Worm (Caenorhabditis elegans) whole organism, L1 larva: ENCODE measurements around the gene pid-1.
A peak's percentile ranks its signal among the peaks of the same experiment; 100 is the strongest.

Experiments
- C16A3.4 ChIP-seq: fragments of 150-350 bp; optimal IDR thresholded peaks from 2 replicates; lab custom pipeline; 2014; ENCODE audit warnings: missing biosample characterization, missing genetic modification characterization
- F16B12.6 ChIP-seq: fragments of 150-350 bp; optimal IDR thresholded peaks from 2 replicates; lab custom pipeline; 2014; ENCODE audit warnings: missing biosample characterization, missing genetic modification characterization
- dsc-1 ChIP-seq: sonication (generic microtip); optimal IDR thresholded peaks from 2 replicates; lab custom pipeline; 2016; ENCODE audit warnings: mild to moderate bottlenecking, missing genetic modification characterization, missing compliant biosample characterization
- efl-1 ChIP-seq, 4 experiments: fragments of 150-350 bp; optimal IDR thresholded peaks in 3 of 4; peaks in 1 of 4; 1 replicate in 1 of 4; 2 replicates in 3 of 4; lab custom pipeline; 2014; ENCODE audit warnings: missing biosample characterization in 2 of 4, missing genetic modification characterization in 2 of 4, missing genetic modification reagents in 2 of 4
- efl-3 ChIP-seq: fragments of 200-800 bp; sonication (Bioruptor generic); optimal IDR thresholded peaks from 2 replicates; lab custom pipeline; 2018; ENCODE audit warnings: mild to moderate bottlenecking, missing genetic modification characterization, missing compliant biosample characterization
- elt-2 ChIP-seq: sonication (generic microtip); optimal IDR thresholded peaks from 2 replicates; lab custom pipeline; 2016; ENCODE audit warnings: missing genetic modification characterization, mild to moderate bottlenecking, inconsistent platforms, missing compliant biosample characterization, missing genetic modification reagents
- grh-1 ChIP-seq: fragments of 200-800 bp; sonication (Bioruptor generic); IDR thresholded peaks from 2 replicates; pipeline ENCODE4 v1.3.6; 2022; ENCODE audit warnings: missing genetic modification reagents, missing genetic modification characterization, missing compliant biosample characterization
- irx-1 ChIP-seq: sonication (generic microtip); optimal IDR thresholded peaks from 2 replicates; lab custom pipeline; 2016; ENCODE audit warnings: missing genetic modification characterization, missing compliant biosample characterization
- lin-14 ChIP-seq: fragments of 200-800 bp; sonication (Bioruptor generic); optimal IDR thresholded peaks from 2 replicates; lab custom pipeline; 2018; ENCODE audit warnings: mild to moderate bottlenecking, missing genetic modification characterization, moderate library complexity, missing compliant biosample characterization
- lin-15B ChIP-seq: fragments of 150-350 bp; sonication (generic microtip); optimal IDR thresholded peaks from 3 replicates; lab custom pipeline; 2014; ENCODE audit warnings: missing biosample characterization, missing genetic modification characterization
- lsy-2 ChIP-seq, 2 experiments: fragments of 150-350 bp; optimal IDR thresholded peaks; 2 replicates each; lab custom pipeline; 2014; ENCODE audit warnings: missing biosample characterization in 2 of 2, missing genetic modification characterization in 2 of 2
- mdl-1 ChIP-seq, 2 experiments: fragments of 150-350 bp; optimal IDR thresholded peaks; 2 replicates each; lab custom pipeline; 2014 to 2017; ENCODE audit warnings: missing biosample characterization in 2 of 2, missing genetic modification characterization in 2 of 2, inconsistent platforms in 1 of 2
- nhr-19 ChIP-seq: fragments of 200-800 bp; sonication (Bioruptor generic); conservative IDR thresholded peaks from 2 replicates; pipeline ENCODE4 v1.3.6; 2022; ENCODE audit warnings: missing genetic modification characterization, missing compliant biosample characterization
- nhr-28 ChIP-seq: fragments of 150-350 bp; optimal IDR thresholded peaks from 2 replicates; lab custom pipeline; 2014; ENCODE audit warnings: missing biosample characterization, missing genetic modification characterization
- nhr-71 ChIP-seq: sonication (generic microtip); optimal IDR thresholded peaks from 2 replicates; lab custom pipeline; 2016; ENCODE audit warnings: mild to moderate bottlenecking, missing genetic modification characterization, moderate library complexity, missing compliant biosample characterization
- nhr-76 ChIP-seq: sonication (generic microtip); optimal IDR thresholded peaks from 2 replicates; lab custom pipeline; 2017; ENCODE audit warnings: missing biosample characterization, missing genetic modification characterization
- nhr-77 ChIP-seq: fragments of 150-350 bp; optimal IDR thresholded peaks from 2 replicates; lab custom pipeline; 2014; ENCODE audit warnings: missing biosample characterization, missing genetic modification characterization
- nhr-84 ChIP-seq: sonication (generic microtip); optimal IDR thresholded peaks from 2 replicates; lab custom pipeline; 2017; ENCODE audit warnings: missing biosample characterization, missing genetic modification characterization
- nhr-85 ChIP-seq: sonication (generic microtip); peaks from one replicate; lab custom pipeline; 2016; ENCODE audit warnings: missing genetic modification characterization, inconsistent platforms, missing compliant biosample characterization
- pag-3 ChIP-seq: sonication (generic microtip); optimal IDR thresholded peaks from 2 replicates; lab custom pipeline; 2017; ENCODE audit warnings: missing genetic modification characterization, mild to moderate bottlenecking, missing compliant biosample characterization, antibody characterized with exemption, borderline replicate concordance; ENCODE audit not compliant: insufficient read depth
- pqm-1 ChIP-seq: sonication (generic microtip); optimal IDR thresholded peaks from 3 replicates; lab custom pipeline; 2017; ENCODE audit warnings: missing biosample characterization, missing genetic modification characterization
- rnt-1 ChIP-seq: sonication (generic microtip); optimal IDR thresholded peaks from 2 replicates; lab custom pipeline; 2016; ENCODE audit warnings: mild to moderate bottlenecking, missing genetic modification characterization, moderate library complexity, missing compliant biosample characterization
- snu-23 ChIP-seq: sonication (generic microtip); optimal IDR thresholded peaks from 2 replicates; lab custom pipeline; 2016; ENCODE audit warnings: missing genetic modification characterization, missing compliant biosample characterization
- sup-37 ChIP-seq: fragments of 200-800 bp; sonication (Bioruptor generic); optimal IDR thresholded peaks from 2 replicates; lab custom pipeline; 2018; ENCODE audit warnings: mild to moderate bottlenecking, missing genetic modification characterization, missing compliant biosample characterization
- swsn-7 ChIP-seq: sonication (generic microtip); optimal IDR thresholded peaks from 2 replicates; lab custom pipeline; 2016; ENCODE audit warnings: missing genetic modification characterization, missing compliant biosample characterization
- tlp-1 ChIP-seq: fragments of 150-350 bp; optimal IDR thresholded peaks from 2 replicates; lab custom pipeline; 2014; ENCODE audit warnings: missing biosample characterization, missing genetic modification characterization
- unc-98 ChIP-seq: fragments of 200-800 bp; sonication (Bioruptor generic); IDR thresholded peaks from 2 replicates; pipeline ENCODE4 v1.3.6; 2022; ENCODE audit warnings: missing genetic modification characterization, missing compliant biosample characterization
- vab-15 ChIP-seq: sonication (generic microtip); optimal IDR thresholded peaks from 2 replicates; lab custom pipeline; 2017; ENCODE audit warnings: missing genotype, mild to moderate bottlenecking, missing genetic modification characterization, missing compliant biosample characterization
- ztf-4 ChIP-seq: fragments of 150-350 bp; optimal IDR thresholded peaks from 2 replicates; lab custom pipeline; 2014; ENCODE audit warnings: missing biosample characterization, missing genetic modification characterization

The pid-1 gene

ce11 chrII:7695636-7696035 lies 5.3 kb upstream of the pid-1 start (continued):
- TF ChIP-seq tlp-1 = peak; percentile 36
- no peak for TF ChIP-seq nhr-76 (tag; lab: Kevin White, UChicago)

- no peak for TF ChIP-seq irx-1 (tag; lab: Kevin White, UChicago)
- peak; percentile 56 for TF ChIP-seq elt-2
- TF ChIP-seq rnt-1 = no peak
Observed at ce11 chrII:7694745-7695144, 4.4 kb upstream of the pid-1 start.

ce11 chrII:7693929-7694328 lies 3.6 kb upstream of the pid-1 start, which contains the start of gene nhx-2:
nhx-2 (minus strand) TSS chrII:7693957.
- TF ChIP-seq nhr-28 (tag; lab: Kevin White, UChicago) = no peak
- no peak for TF ChIP-seq mdl-1 (tag; optimal IDR thresholded peaks at IDR 0.05; lab: Kevin White, UChicago)
- peak; percentile 65 for TF ChIP-seq elt-2
- TF ChIP-seq nhr-71 = no peak
- no peak for TF ChIP-seq pqm-1 (tag; lab: Kevin White, UChicago)
- no peak for TF ChIP-seq C16A3.4 (tag; lab: Kevin White, UChicago)
- no peak for TF ChIP-seq lin-15B (tag; lab: Kevin White, UChicago)

DNA sequence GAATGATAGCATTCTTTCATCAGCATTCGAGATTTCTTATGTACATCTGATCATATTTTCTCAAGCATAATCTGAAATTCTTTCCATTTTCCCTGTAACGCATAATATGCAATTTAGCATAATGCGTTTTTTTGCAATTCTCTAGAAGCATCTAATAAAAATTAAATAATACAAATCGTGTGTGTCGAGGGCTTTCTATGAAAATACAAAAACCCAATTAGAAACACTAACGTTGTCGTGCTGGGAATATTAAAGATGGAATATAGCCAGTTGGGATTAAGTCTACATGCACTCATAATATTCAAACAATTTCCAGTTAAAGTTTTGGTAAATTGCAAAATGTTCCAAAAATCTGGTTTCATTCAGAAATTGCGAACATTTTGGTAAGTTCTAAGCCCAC lies 5.8 kb downstream of the pid-1 start, which contains the start of gene F18A1.1:
TSS of gene F18A1.1 (plus strand) at position 301 of the 400 bp plus-strand sequence.
- TF ChIP-seq swsn-7 (tag; lab: Kevin White, UChicago) = no peak
- peak; percentile 56 for TF ChIP-seq nhr-85 (tag; lab: Kevin White, UChicago)

DNA sequence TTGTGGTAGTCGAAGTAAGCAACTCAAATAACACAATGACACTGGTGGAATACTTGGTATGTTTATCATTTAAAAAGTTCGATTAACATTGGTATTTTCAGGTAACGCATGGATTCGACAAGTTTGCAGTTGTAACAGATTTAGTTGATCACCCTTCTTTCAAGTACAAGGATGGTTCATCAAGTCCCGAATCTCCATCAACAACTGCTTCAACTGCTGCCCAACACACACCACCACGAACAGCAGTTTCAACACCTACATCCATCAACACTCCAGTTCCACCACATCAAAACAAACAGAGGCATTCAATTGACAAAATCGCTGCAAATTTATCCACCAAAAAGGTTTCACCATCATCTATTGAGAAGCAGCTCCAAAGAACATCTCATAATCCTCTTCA lies 7.9 kb downstream of the pid-1 start:
- TF ChIP-seq sup-37 (GFP tag; lab: Kevin White, UChicago) (no peak), F16B12.6 (tag; lab: Kevin White, UChicago) (no peak), nhr-85 (tag; lab: Kevin White, UChicago) (peak; percentile 52), efl-3 (GFP tag; lab: Kevin White, UChicago) (no peak), ztf-4 (tag; lab: Kevin White, UChicago) (peak; percentile 3)
- TF ChIP-seq, all 84 proteins: peak for 2

DNA sequence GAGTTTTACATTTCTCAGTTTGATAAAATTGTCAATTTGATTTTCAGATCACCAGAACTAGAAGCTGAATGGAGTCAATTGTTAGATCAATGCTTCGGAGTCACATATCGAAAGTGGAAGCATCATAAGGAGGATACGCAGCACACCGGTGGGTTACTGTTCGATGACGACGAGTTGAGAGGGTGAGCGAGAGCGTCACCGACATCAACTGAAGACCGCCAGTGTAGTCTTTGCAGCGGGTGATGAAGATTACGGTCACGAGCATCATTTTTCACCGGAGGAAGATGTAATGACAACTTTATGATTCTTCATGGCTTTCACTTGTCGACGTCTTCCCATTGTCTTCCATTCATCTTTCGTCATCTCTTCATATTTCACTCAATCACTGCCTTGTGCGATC lies 8.5 kb downstream of the pid-1 start, which contains the start of gene lin-26:
TSS of gene lin-26 (plus strand) at position 301 of the 400 bp plus-strand sequence.
- TF ChIP-seq pag-3 (tag; lab: Kevin White, UChicago) (no peak), efl-1 (optimal IDR thresholded peaks at IDR 0.05; lab: Kevin White, UChicago) (no peak), efl-1 (GFP tag; optimal IDR thresholded peaks at IDR 0.05 in 1 of 2; lab: Kevin White, UChicago) (peak in 1 of 2 experiments; percentile 82)

ce11 chrII:7679499-7680012 lies 10.8 kb downstream of the pid-1 start:
- peak; percentile 69 for TF ChIP-seq vab-15 (tag; lab: Kevin White, UChicago)
- peak; percentile 77 for TF ChIP-seq nhr-85 (tag; lab: Kevin White, UChicago)
- TF ChIP-seq grh-1 (GFP tag; lab: Robert Waterston, UW) = peak; percentile 71
- 0 out of 2 replicates have a peak, but pooled peaks have one; percentile 7 for TF ChIP-seq nhr-19 (GFP tag; lab: Robert Waterston, UW)
- no peak for TF ChIP-seq unc-98 (GFP tag; lab: Robert Waterston, UW)
- TF ChIP-seq nhr-77 (tag; lab: Kevin White, UChicago) = no peak
- TF ChIP-seq lsy-2 (tag; optimal IDR thresholded peaks at IDR 0.05; lab: Kevin White, UChicago) = peak in 1 of 2 experiments; percentile 57
- TF ChIP-seq snu-23 (GFP tag; lab: Kevin White, UChicago) = peak; percentile 35
- TF ChIP-seq efl-1 (optimal IDR thresholded peaks at IDR 0.05; lab: Kevin White, UChicago) = no peak
- TF ChIP-seq efl-1 (GFP tag; optimal IDR thresholded peaks at IDR 0.05 in 1 of 2; lab: Kevin White, UChicago) = peak in 1 of 2 experiments; percentile 77
- TF ChIP-seq nhr-84 (tag; lab: Kevin White, UChicago) = no peak
- TF ChIP-seq nhr-71 = peak; percentile 40
- no peak for TF ChIP-seq dsc-1 (tag; lab: Kevin White, UChicago)
- peak; percentile 57 for TF ChIP-seq lin-14 (GFP tag; lab: Kevin White, UChicago)
